Worm (Caenorhabditis elegans) whole organism, L2 larva: ENCODE measurements around the gene srlf-26.

Source experiments
- aly-2 ChIP-seq: fragments of 150-350 bp; optimal IDR thresholded peaks from 2 replicates; lab custom pipeline; 2014; ENCODE audit warnings: missing biosample characterization, missing genetic modification characterization
- blmp-1 ChIP-seq: sonication (generic microtip); optimal IDR thresholded peaks from 2 replicates; lab custom pipeline; 2017; ENCODE audit warnings: missing genetic modification characterization, mild to moderate bottlenecking, missing compliant biosample characterization, antibody characterized with exemption, moderate library complexity; ENCODE audit not compliant: insufficient read depth
- ceh-82 ChIP-seq: fragments of 150-350 bp; optimal IDR thresholded peaks from 2 replicates; lab custom pipeline; 2014; ENCODE audit warnings: missing biosample characterization, missing genetic modification characterization
- crh-2 ChIP-seq: sonication (generic microtip); optimal IDR thresholded peaks from 2 replicates; lab custom pipeline; 2017; ENCODE audit warnings: missing biosample characterization, missing genetic modification characterization
- nhr-12 ChIP-seq: fragments of 150-350 bp; optimal IDR thresholded peaks from 2 replicates; lab custom pipeline; 2014; ENCODE audit warnings: missing biosample characterization, missing genetic modification characterization
- unc-55 ChIP-seq: fragments of 150-350 bp; sonication (generic microtip); optimal IDR thresholded peaks from 3 replicates; lab custom pipeline; 2014; ENCODE audit warnings: missing biosample characterization, missing genetic modification reagents, missing genetic modification characterization

ce11 chrIV:13695720-13696364, 17.1 kb downstream of the srlf-26 start:
- TF ChIP-seq unc-55 = peak; percentile 7
- peak; percentile 19 for TF ChIP-seq crh-2
- TF ChIP-seq aly-2 (tag; lab: Kevin White, UChicago) = no peak
- TF ChIP-seq ceh-82 (tag; lab: Kevin White, UChicago) = no peak
- no peak for TF ChIP-seq blmp-1 (tag; lab: Kevin White, UChicago)
- TF ChIP-seq nhr-12 (tag; lab: Kevin White, UChicago) = no peak
